Worm (Caenorhabditis elegans): ENCODE results near the gene rpl-6.

rpl-6 gene

DNA sequence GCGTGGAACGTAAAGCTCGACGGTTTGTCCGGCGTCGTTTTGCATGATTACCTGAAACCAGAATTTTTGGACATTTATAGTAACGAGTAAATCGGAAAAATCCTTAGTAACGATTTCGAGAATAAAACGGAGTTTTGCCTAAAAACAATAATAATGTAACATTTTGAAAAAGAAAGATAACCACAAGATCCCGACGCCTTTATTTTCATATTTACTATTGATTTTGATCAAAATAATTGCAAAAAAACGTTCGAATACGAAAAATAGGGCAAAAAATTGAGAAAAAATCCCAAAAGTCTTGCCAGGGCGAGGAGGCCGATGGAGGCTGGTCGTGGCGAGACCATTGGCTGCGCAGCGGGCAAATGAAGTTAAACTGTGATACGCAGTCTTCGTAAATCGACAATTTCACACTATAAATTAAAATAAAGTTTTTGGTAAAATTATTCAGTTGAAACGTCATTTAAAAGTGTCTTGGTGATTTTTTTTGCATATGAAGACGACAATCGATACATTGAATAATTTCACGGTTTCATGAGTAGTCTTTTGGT lies 18.6 kb upstream of the rpl-6 start, which contains the start of gene rps-21 (continued):
- TF ChIP-seq nhr-47 (tag; optimal IDR thresholded peaks at IDR 0.05) (peak; percentile 84), ceh-63 (GFP tag; optimal IDR thresholded peaks at IDR 0.05) (no peak), C34B4.2 (tag; optimal IDR thresholded peaks at IDR 0.05) (no peak), vab-15 (tag; optimal IDR thresholded peaks at IDR 0.05) (peak; percentile 31), ceh-88 (GFP tag; IDR thresholded peaks at IDR 0.05) (0 out of 2 replicates have a peak, but pooled peaks have one; percentile 9), mdl-1 (tag; optimal IDR thresholded peaks at IDR 0.05) (peak in 1 of 2 experiments; percentile 48), lir-3 (tag; optimal IDR thresholded peaks at IDR 0.05; ENCODE audit: poor library complexity) (peak; percentile 47), lin-35 (GFP tag; optimal IDR thresholded peaks at IDR 0.05) (peak; percentile 84 to 92), nhr-12 (tag; optimal IDR thresholded peaks at IDR 0.05) (no peak)

DNA sequence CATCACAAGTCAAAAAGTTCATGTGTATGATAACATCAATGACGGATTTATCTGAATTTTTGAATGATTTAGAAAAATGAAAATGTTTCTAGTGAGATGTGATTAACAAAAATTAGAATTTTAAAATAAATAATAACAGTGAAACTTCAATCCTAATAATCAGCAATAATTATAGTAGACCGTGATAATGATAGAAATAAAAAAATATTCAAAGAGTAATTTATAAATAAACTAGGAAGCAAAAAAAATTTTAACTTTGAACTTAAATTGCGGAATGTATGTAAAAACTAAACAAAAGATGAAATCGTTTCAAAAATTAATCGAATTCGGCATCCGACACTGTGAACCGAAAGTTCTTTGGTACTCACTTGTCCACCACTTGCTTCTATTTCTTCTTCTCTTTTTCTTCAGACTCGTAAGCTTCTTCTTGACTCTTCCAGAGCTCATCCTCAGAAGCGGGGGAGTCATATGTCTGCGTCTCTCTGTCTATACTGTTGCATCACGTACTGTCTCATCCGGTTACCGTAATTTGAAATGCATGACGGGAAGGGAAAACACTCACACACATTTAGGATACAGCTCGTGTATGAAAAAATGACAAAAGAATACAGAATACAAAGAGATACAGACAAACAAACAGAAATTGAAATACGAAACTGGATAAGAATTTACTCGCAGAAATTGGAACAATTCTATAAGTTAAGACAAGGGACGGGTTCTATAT lies 15.1 kb upstream of the rpl-6 start, which contains the start of gene mec-14:
mec-14 (minus strand) TSS at position 51 of the 724 bp plus-strand sequence.
- TF ChIP-seq skn-1 (tag; optimal IDR thresholded peaks at IDR 0.05) = no peak
- peak; percentile 39 for TF ChIP-seq unc-86 (tag; optimal IDR thresholded peaks at IDR 0.05)

DNA sequence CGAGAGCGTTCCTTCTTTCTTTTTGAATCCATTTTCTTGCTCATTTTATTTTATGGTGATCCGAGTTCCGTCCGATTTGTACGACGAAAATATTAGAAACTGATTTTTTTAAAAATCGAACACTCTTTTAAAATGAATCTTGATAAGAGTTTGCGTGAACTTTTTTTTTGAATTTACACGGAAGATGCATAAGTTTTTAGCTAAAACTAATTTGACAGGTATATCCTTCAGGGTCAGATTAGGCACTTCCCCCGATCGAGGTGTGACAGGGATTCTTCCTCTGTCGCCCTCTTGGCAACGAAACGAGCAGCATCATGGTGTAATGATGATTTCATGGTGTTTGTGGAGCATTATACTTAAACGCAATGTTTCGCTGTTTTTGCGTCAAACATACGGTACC lies 12.9 kb upstream of the rpl-6 start, which contains the start of gene F37C12.18:
F37C12.18 (minus strand) TSS at position 101 of the 400 bp plus-strand sequence.
- TF ChIP-seq lsy-2 (tag; optimal IDR thresholded peaks at IDR 0.05) = no peak
- no peak for TF ChIP-seq efl-1 (optimal IDR thresholded peaks at IDR 0.05)
- TF ChIP-seq efl-1 (GFP tag; optimal IDR thresholded peaks at IDR 0.05 in 1 of 2) = peak in 1 of 2 experiments; percentile 49

DNA sequence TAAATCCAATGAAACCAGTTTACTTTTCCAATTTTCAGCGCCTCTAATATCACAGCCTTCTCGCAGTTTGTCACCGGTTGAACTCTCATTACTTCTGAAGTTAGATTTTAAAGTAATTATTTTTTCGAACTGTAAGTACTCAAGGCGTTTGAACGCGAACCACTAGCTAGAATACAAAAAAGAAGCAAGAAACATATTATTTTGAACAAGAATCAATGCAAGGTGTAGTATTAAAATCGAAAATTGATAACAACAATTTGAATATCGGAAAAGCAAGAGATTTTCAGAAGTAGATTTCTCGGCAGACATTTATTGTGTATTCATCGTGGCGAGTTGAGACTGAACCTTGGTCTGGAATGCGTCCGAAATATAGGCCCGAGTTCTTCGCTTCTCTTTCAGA lies 10.3 kb upstream of the rpl-6 start, which contains the start of gene exos-9:
exos-9 (minus strand) TSS at position 101 of the 400 bp plus-strand sequence.
- TF ChIP-seq ceh-82 (tag; optimal IDR thresholded peaks at IDR 0.05) (no peak), grh-1 (GFP tag; IDR thresholded peaks at IDR 0.05) (no peak), unc-98 (GFP tag; IDR thresholded peaks at IDR 0.05) (no peak), lin-39 (tag; optimal IDR thresholded peaks at IDR 0.05) (no peak)

DNA sequence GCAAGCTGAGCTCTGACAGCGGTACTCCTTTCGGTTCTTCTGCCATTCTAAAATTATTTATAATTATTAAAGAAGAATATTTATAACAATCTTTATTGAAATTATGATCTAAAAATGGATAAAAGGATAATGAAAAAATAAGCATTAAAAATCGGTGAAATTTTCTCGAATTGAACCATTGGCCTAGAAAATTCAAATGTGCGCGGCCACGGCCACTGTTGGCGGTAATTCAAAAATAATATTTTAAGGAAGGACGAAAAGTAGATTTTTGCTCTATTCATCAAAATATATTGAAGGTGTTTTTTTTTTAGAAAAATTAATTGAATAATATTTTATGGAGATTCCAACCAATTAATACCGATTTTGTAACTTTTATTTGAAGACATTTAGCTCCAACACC lies 9.4 kb upstream of the rpl-6 start, which contains the start of gene pfd-5:
pfd-5 (minus strand) TSS at position 47 of the 400 bp plus-strand sequence.
- peak; percentile 34; the same call in 1 of the 2 replicates for TF ChIP-seq ceh-88 (GFP tag; IDR thresholded peaks at IDR 0.05)
- peak; percentile 65 for TF ChIP-seq sox-4 (tag; optimal IDR thresholded peaks at IDR 0.05)
- TF ChIP-seq nhr-12 (tag; optimal IDR thresholded peaks at IDR 0.05) = no peak
- TF ChIP-seq egl-13 (tag; optimal IDR thresholded peaks at IDR 0.05) = peak; percentile 81
- no peak for TF ChIP-seq mab-9 (GFP tag; IDR thresholded peaks at IDR 0.05)
- TF ChIP-seq mep-1 (tag; optimal IDR thresholded peaks at IDR 0.05) = peak; percentile 79
- TF ChIP-seq jun-1 (tag; optimal IDR thresholded peaks at IDR 0.05) = no peak
- TF ChIP-seq xbp-1 (tag; optimal IDR thresholded peaks at IDR 0.05) = peak; percentile 77
- TF ChIP-seq unc-98 (GFP tag; IDR thresholded peaks at IDR 0.05) = peak; percentile 64
- TF ChIP-seq irx-1 (tag; optimal IDR thresholded peaks at IDR 0.05) = peak; percentile 84
- TF ChIP-seq nhr-84 (tag; optimal IDR thresholded peaks at IDR 0.05) = no peak
- TF ChIP-seq hpl-2 (GFP tag; optimal IDR thresholded peaks at IDR 0.05) = no peak
- peak; percentile 74 for TF ChIP-seq snu-23 (GFP tag; optimal IDR thresholded peaks at IDR 0.05)
- TF ChIP-seq egl-27 (tag; optimal IDR thresholded peaks at IDR 0.05) = no peak
- TF ChIP-seq lin-14 (GFP tag; optimal IDR thresholded peaks at IDR 0.05) = peak; percentile 76
- TF ChIP-seq fos-1 (tag; optimal IDR thresholded peaks at IDR 0.05) = peak; percentile 17
- peak; percentile 85 for TF ChIP-seq nhr-47 (tag; optimal IDR thresholded peaks at IDR 0.05)
- TF ChIP-seq dpl-1 (GFP tag; optimal IDR thresholded peaks at IDR 0.05) = peak; percentile 90 to 96 (median 93)
- no peak for TF ChIP-seq zag-1 (tag; optimal IDR thresholded peaks at IDR 0.05)
- no peak for TF ChIP-seq ets-5 (GFP tag; IDR thresholded peaks at IDR 0.05)
- TF ChIP-seq ceh-63 (GFP tag; optimal IDR thresholded peaks at IDR 0.05) = no peak
- peak; percentile 51 for TF ChIP-seq skn-1 (tag; optimal IDR thresholded peaks at IDR 0.05)
- TF ChIP-seq fkh-10 (GFP tag; optimal IDR thresholded peaks at IDR 0.05) = no peak
- no peak for TF ChIP-seq vab-15 (tag; optimal IDR thresholded peaks at IDR 0.05)
- TF ChIP-seq fkh-4 (tag; optimal IDR thresholded peaks at IDR 0.05; ENCODE audit: borderline replicate concordance) = peak; percentile 76
- no peak for TF ChIP-seq ces-1 (GFP tag; optimal IDR thresholded peaks at IDR 0.05)
- peak; percentile 91 for TF ChIP-seq nhr-85 (tag)
- no peak for TF ChIP-seq ztf-4 (tag; optimal IDR thresholded peaks at IDR 0.05)
- TF ChIP-seq F16B12.6 (tag; optimal IDR thresholded peaks at IDR 0.05) = peak; percentile 10
- no peak for TF ChIP-seq sptf-1 (tag; optimal IDR thresholded peaks at IDR 0.05)
- TF ChIP-seq aha-1 (tag; optimal IDR thresholded peaks at IDR 0.05) = no peak
- TF ChIP-seq C04F5.9 (tag; optimal IDR thresholded peaks at IDR 0.05) = peak; percentile 47

All from whole organism, L1 larva.